Worm (Caenorhabditis elegans) whole organism, L1 larva: ENCODE results near the gene dtmk-1.

ENCODE experiments used
- aly-2 ChIP-seq: fragments of 150-350 bp; optimal IDR thresholded peaks from 2 replicates; lab custom pipeline; 2014; ENCODE audit warnings: missing biosample characterization, missing genetic modification characterization
- egl-27 ChIP-seq, 2 experiments: fragments of 150-350 bp in 1 of 2; sonication (generic microtip); optimal IDR thresholded peaks; 3 replicates each; lab custom pipeline; 2017 to 2018; ENCODE audit warnings: missing biosample characterization in 2 of 2, missing genetic modification characterization in 2 of 2, missing genetic modification reagents in 2 of 2
- elt-3 ChIP-seq, 6 experiments: fragments of 150-350 bp in 1 of 6; sonication (generic microtip); optimal IDR thresholded peaks; 2 replicates each; lab custom pipeline; 2017 to 2018; ENCODE audit warnings: missing biosample characterization in 6 of 6, missing genetic modification characterization in 6 of 6, inconsistent platforms in 1 of 6
- fkh-10 ChIP-seq: sonication (generic microtip); optimal IDR thresholded peaks from 2 replicates; lab custom pipeline; 2017; ENCODE audit warnings: missing biosample characterization, missing genetic modification reagents, missing genetic modification characterization
- fos-1 ChIP-seq: fragments of 150-350 bp; optimal IDR thresholded peaks from 2 replicates; lab custom pipeline; 2014; ENCODE audit warnings: missing biosample characterization, missing genetic modification characterization
- lin-13 ChIP-seq: fragments of 150-350 bp; optimal IDR thresholded peaks from 2 replicates; lab custom pipeline; 2014; ENCODE audit warnings: missing biosample characterization, missing genetic modification reagents, missing genetic modification characterization
- nhr-12 ChIP-seq: sonication (generic microtip); optimal IDR thresholded peaks from 2 replicates; lab custom pipeline; 2017; ENCODE audit warnings: missing biosample characterization, missing genetic modification characterization
- nhr-19 ChIP-seq: fragments of 200-800 bp; sonication (Bioruptor generic); conservative IDR thresholded peaks from 2 replicates; pipeline ENCODE4 v1.3.6; 2022; ENCODE audit warnings: missing genetic modification characterization, missing compliant biosample characterization
- nhr-20 ChIP-seq: sonication (generic microtip); optimal IDR thresholded peaks from 2 replicates; lab custom pipeline; 2016; ENCODE audit warnings: mild to moderate bottlenecking, missing genetic modification characterization, missing compliant biosample characterization
- nhr-237 ChIP-seq: fragments of 150-350 bp; optimal IDR thresholded peaks from 2 replicates; lab custom pipeline; 2014; ENCODE audit warnings: missing biosample characterization, missing genetic modification characterization
- skn-1 ChIP-seq: fragments of 150-350 bp; optimal IDR thresholded peaks from 2 replicates; lab custom pipeline; 2014; ENCODE audit warnings: missing biosample characterization, missing genetic modification characterization
- sptf-1 ChIP-seq: fragments of 150-350 bp; optimal IDR thresholded peaks from 2 replicates; lab custom pipeline; 2014; ENCODE audit warnings: missing biosample characterization, missing genetic modification characterization
- ztf-11 ChIP-seq, 2 experiments: sonication (generic microtip); optimal IDR thresholded peaks; 2 replicates each; lab custom pipeline; 2016 to 2017; ENCODE audit warnings: missing genetic modification characterization in 2 of 2, missing biosample characterization in 1 of 2, missing compliant biosample characterization in 1 of 2

DNA sequence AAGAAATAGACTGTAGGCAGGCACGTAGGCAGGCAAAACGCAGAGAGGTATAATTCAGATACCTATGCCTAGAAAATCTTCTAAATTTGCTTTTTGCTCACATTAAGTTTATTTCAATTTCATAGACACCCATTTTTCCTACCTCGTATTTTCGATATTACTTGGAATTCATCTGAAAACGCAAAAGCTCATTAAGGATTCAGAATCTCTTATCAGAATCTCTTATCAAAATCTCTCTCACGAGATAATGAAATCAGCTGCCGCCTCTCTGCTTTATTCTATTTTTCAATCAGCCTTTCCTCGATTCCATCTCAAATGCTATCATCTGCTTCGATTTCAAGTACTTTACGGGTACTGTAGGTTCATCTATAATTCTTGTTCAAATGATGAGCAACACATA, 15.1 kb downstream of the dtmk-1 start:
- TF ChIP-seq elt-3 (tag; optimal IDR thresholded peaks at IDR 0.05; lab: Kevin White, UChicago) (no peak), nhr-19 (GFP tag; lab: Robert Waterston, UW) (no peak), nhr-12 (tag; lab: Kevin White, UChicago) (no peak), egl-27 (tag; optimal IDR thresholded peaks at IDR 0.05; lab: Kevin White, UChicago) (no peak), skn-1 (no peak), lin-13 (no peak), fos-1 (tag; lab: Kevin White, UChicago) (no peak), nhr-20 (tag; lab: Kevin White, UChicago) (no peak), nhr-237 (no peak), fkh-10 (GFP tag; lab: Kevin White, UChicago) (no peak), ztf-11 (tag; optimal IDR thresholded peaks at IDR 0.05; lab: Kevin White, UChicago) (no peak), aly-2 (no peak), sptf-1 (no peak)
